Worm (Caenorhabditis elegans) whole organism, L1 larva: Measurements from ENCODE around the gene T28A8.2.

Experiments
- ces-1 ChIP-seq: fragments of 150-350 bp; optimal IDR thresholded peaks from 2 replicates; lab custom pipeline; 2014; ENCODE audit warnings: missing biosample characterization, missing genetic modification reagents, missing genetic modification characterization
- fos-1 ChIP-seq: fragments of 150-350 bp; optimal IDR thresholded peaks from 2 replicates; lab custom pipeline; 2014; ENCODE audit warnings: missing biosample characterization, missing genetic modification characterization
- nhr-28 ChIP-seq: fragments of 150-350 bp; optimal IDR thresholded peaks from 2 replicates; lab custom pipeline; 2014; ENCODE audit warnings: missing biosample characterization, missing genetic modification characterization
- nhr-90 ChIP-seq: sonication (generic microtip); optimal IDR thresholded peaks from 2 replicates; lab custom pipeline; 2016; ENCODE audit warnings: mild to moderate bottlenecking, missing genetic modification characterization, missing compliant biosample characterization; ENCODE audit not compliant: poor library complexity
- tbx-2 ChIP-seq: sonication (generic microtip); optimal IDR thresholded peaks from 2 replicates; lab custom pipeline; 2016; ENCODE audit warnings: missing genetic modification characterization, missing compliant biosample characterization

ce11 chrIII:13526191-13526590 is 30.7 kb upstream of the T28A8.2 start:
- no peak for TF ChIP-seq nhr-90
- no peak for TF ChIP-seq ces-1 (GFP tag; lab: Kevin White, UChicago)
- TF ChIP-seq tbx-2 (tag; lab: Kevin White, UChicago) = no peak
- TF ChIP-seq nhr-28 (tag; lab: Kevin White, UChicago) = no peak
- TF ChIP-seq fos-1 (tag; lab: Kevin White, UChicago) = no peak
